Worm (Caenorhabditis elegans) whole organism, early embryonic: Measurements from ENCODE around the gene scl-2.

ENCODE experiments used
- B0310.2 ChIP-seq: sonication (generic microtip); optimal IDR thresholded peaks from 2 replicates; lab custom pipeline; 2016; ENCODE audit warnings: mild to moderate bottlenecking, missing genetic modification characterization, missing compliant biosample characterization
- F13C5.2 ChIP-seq: sonication (generic microtip); optimal IDR thresholded peaks from 2 replicates; lab custom pipeline; 2017; ENCODE audit warnings: mild to moderate bottlenecking, missing genetic modification characterization, inconsistent platforms, missing compliant biosample characterization
- aly-1 ChIP-seq: sonication (generic microtip); optimal IDR thresholded peaks from 2 replicates; lab custom pipeline; 2016; ENCODE audit warnings: missing genetic modification characterization, missing compliant biosample characterization
- ama-1 ChIP-seq: fragments of 150-350 bp; optimal IDR thresholded peaks from 2 replicates; lab custom pipeline; 2014
- ceh-13 ChIP-seq: fragments of 200-800 bp; sonication (Bioruptor generic); optimal IDR thresholded peaks from 2 replicates; lab custom pipeline; 2018; ENCODE audit warnings: mild to moderate bottlenecking, missing genetic modification characterization, missing compliant biosample characterization
- ceh-36 ChIP-seq: sonication (generic microtip); optimal IDR thresholded peaks from 2 replicates; lab custom pipeline; 2016; ENCODE audit warnings: missing genetic modification characterization, inconsistent platforms, missing compliant biosample characterization
- ets-7 ChIP-seq: sonication (generic microtip); optimal IDR thresholded peaks from 2 replicates; lab custom pipeline; 2016; ENCODE audit warnings: missing genotype, missing genetic modification characterization, missing compliant biosample characterization
- flt-1 ChIP-seq: fragments of 200-800 bp; sonication (Bioruptor generic); IDR thresholded peaks from 2 replicates; pipeline ENCODE4 v1.3.6; 2022; ENCODE audit warnings: missing genetic modification characterization, missing compliant biosample characterization
- hmbx-1 ChIP-seq: sonication (generic microtip); optimal IDR thresholded peaks from 2 replicates; lab custom pipeline; 2016; ENCODE audit warnings: mild to moderate bottlenecking, missing genetic modification characterization, missing compliant biosample characterization
- hmg-4 ChIP-seq: fragments of 200-800 bp; sonication (Bioruptor generic); optimal IDR thresholded peaks from 2 replicates; lab custom pipeline; 2018; ENCODE audit warnings: mild to moderate bottlenecking, missing genetic modification characterization, missing compliant biosample characterization
- hnd-1 ChIP-seq: sonication (generic microtip); optimal IDR thresholded peaks from 2 replicates; lab custom pipeline; 2016; ENCODE audit warnings: missing genetic modification characterization, missing compliant biosample characterization
- pes-1 ChIP-seq: fragments of 200-800 bp; sonication (Bioruptor generic); IDR thresholded peaks from 2 replicates; pipeline ENCODE4 v1.3.6; 2022; ENCODE audit warnings: missing genetic modification reagents, missing genetic modification characterization, missing compliant biosample characterization
- scrt-1 ChIP-seq: fragments of 200-800 bp; sonication (Bioruptor generic); IDR thresholded peaks from 2 replicates; pipeline ENCODE4 v1.3.6; 2022; ENCODE audit warnings: missing genetic modification characterization, missing compliant biosample characterization
- sea-1 ChIP-seq: fragments of 200-800 bp; sonication (Bioruptor generic); conservative IDR thresholded peaks from 2 replicates; pipeline ENCODE4 v1.3.6; 2022; ENCODE audit warnings: missing genetic modification characterization, missing compliant biosample characterization
- tbx-11 ChIP-seq: fragments of 200-800 bp; sonication (Bioruptor generic); IDR thresholded peaks from 2 replicates; pipeline ENCODE4 v1.3.6; 2022; ENCODE audit warnings: missing genetic modification characterization, missing compliant biosample characterization
- tbx-37 ChIP-seq: fragments of 200-800 bp; sonication (Bioruptor generic); conservative IDR thresholded peaks from 2 replicates; pipeline ENCODE4 v1.3.6; 2022; ENCODE audit warnings: missing genetic modification reagents, missing genetic modification characterization, missing compliant biosample characterization
- tra-4 ChIP-seq: sonication (generic microtip); optimal IDR thresholded peaks from 2 replicates; lab custom pipeline; 2017; ENCODE audit warnings: missing genetic modification characterization, missing compliant biosample characterization

scl-2 gene

DNA sequence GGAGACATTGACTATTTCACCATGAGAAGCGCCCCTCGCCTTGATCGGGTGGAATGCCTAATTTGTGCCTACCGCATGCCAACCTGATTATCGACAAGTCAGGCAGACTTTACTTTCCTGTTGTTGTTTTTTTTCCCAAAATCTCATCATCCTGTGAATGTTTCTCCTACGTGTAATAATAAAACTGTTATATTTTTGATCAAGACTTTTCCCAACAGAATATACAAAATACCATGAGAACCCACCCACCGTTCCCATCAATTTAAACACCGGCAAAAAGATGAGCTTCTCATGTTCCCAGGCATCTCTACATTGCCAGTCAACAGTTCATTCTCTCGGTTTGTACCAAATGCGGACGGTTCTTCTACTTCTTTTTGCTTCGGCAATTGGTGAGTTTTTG, 10.7 kb upstream of the scl-2 start, which contains the start of gene scl-9:
scl-9 (plus strand) TSS at position 301 of the 400 bp plus-strand sequence.
- no peak for TF ChIP-seq flt-1 (GFP tag; lab: Robert Waterston, UW)
- TF ChIP-seq ets-7 (tag; lab: Kevin White, UChicago): no peak
- TF ChIP-seq scrt-1 (GFP tag; lab: Robert Waterston, UW): no peak
- no peak for TF ChIP-seq tra-4 (tag; lab: Kevin White, UChicago)
- TF ChIP-seq hmbx-1: no peak
- TF ChIP-seq tbx-11 (GFP tag; lab: Robert Waterston, UW): no peak
- no peak for TF ChIP-seq ama-1 (lab: Kevin White, UChicago)
- TF ChIP-seq sea-1 (GFP tag; lab: Robert Waterston, UW): no peak
- TF ChIP-seq F13C5.2: no peak
- TF ChIP-seq hnd-1: no peak
- no peak for TF ChIP-seq B0310.2
- no peak for TF ChIP-seq pes-1 (GFP tag; lab: Robert Waterston, UW)
- TF ChIP-seq ceh-36 (tag; lab: Kevin White, UChicago): no peak
- no peak for TF ChIP-seq ceh-13 (GFP tag; lab: Kevin White, UChicago)

DNA sequence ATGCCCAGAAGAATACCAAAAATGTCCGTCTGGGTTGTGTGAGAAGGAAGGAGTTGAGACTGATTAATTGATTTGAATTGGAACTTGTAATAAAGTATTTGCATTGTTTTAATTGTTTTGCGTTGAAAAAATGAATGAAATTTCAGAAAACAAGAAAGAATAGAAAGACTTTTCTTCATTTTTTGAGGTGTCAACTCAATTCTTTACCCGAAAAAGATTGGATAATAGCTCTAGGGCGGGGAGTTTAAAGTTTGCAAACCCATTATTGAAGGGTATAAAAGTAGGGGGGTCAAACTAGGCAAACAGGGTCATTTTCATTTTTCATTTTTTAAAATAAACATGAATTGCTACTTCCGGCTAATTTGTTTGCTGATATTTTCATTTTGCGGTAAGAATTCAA, 9.4 kb upstream of the scl-2 start, which contains the start of gene scl-10:
scl-10 (plus strand) TSS at position 301 of the 400 bp plus-strand sequence.
- no peak for TF ChIP-seq tbx-11 (GFP tag; lab: Robert Waterston, UW)
- TF ChIP-seq hmbx-1: no peak
- no peak for TF ChIP-seq tra-4 (tag; lab: Kevin White, UChicago)
- TF ChIP-seq hmg-4 (GFP tag; lab: Kevin White, UChicago): no peak
- TF ChIP-seq flt-1 (GFP tag; lab: Robert Waterston, UW): no peak
- TF ChIP-seq F13C5.2: no peak
- TF ChIP-seq ceh-36 (tag; lab: Kevin White, UChicago): no peak
- no peak for TF ChIP-seq hnd-1
- TF ChIP-seq aly-1 (tag; lab: Kevin White, UChicago): no peak
- no peak for TF ChIP-seq tbx-37 (GFP tag; lab: Robert Waterston, UW)

DNA sequence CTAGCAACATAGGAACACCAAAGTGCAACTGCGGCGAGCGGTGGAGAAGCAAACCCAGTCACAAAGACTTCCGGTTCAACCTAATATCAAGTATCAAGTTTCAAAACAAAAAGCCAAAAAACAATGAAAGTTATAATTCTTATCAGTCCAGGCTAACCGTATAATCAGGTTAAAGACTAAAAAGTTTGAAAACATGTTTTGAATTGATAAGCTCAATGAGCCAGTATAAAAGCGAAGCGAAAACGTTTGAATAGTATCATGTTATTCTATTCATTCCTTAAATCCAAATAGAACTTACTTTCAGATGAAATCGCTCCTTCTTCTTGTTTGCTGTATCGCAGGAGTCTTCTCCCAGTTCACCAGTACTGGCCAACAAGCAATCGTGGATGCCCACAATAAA, 6.4 kb upstream of the scl-2 start, which contains the start of gene scl-11:
scl-11 (plus strand) TSS at position 301 of the 400 bp plus-strand sequence.
- no peak for TF ChIP-seq tbx-37 (GFP tag; lab: Robert Waterston, UW)
- TF ChIP-seq ceh-13 (GFP tag; lab: Kevin White, UChicago): no peak
- TF ChIP-seq F13C5.2: no peak
- no peak for TF ChIP-seq ama-1 (lab: Kevin White, UChicago)
- no peak for TF ChIP-seq hmg-4 (GFP tag; lab: Kevin White, UChicago)
- no peak for TF ChIP-seq pes-1 (GFP tag; lab: Robert Waterston, UW)
- TF ChIP-seq tbx-11 (GFP tag; lab: Robert Waterston, UW): no peak
- no peak for TF ChIP-seq aly-1 (tag; lab: Kevin White, UChicago)
- TF ChIP-seq tra-4 (tag; lab: Kevin White, UChicago): no peak
- no peak for TF ChIP-seq B0310.2
- no peak for TF ChIP-seq hmbx-1

- TF ChIP-seq B0310.2: no peak
- TF ChIP-seq ceh-13 (GFP tag; lab: Kevin White, UChicago): no peak
Observed at ce11 chrIV:13052568-13052967, 4.9 kb upstream of the scl-2 start, which contains the start of gene F49E11.7. Gene F49E11.7 (plus strand): TSS chrIV:13052868.

DNA sequence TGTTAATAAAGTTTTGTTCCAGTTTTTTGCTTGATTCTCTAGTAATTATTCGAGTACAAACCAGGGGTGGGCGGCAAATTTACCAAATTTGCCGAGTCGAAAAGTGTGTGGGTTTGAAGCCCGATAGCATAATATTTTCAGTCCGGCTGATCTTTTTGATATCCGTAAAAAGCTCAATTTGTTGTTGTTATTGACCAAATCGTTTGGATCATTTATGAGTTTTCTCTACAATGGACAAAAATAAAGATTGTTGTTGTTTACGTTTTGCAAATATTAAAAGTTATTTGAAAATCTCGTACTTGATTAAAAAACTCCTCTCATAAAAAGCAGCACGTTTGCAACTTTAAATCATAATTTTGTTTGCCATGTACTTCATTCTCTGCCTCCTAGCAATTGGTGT, 1.5 kb upstream of the scl-2 start, which contains the start of gene scl-1:
scl-1 (plus strand) TSS at position 301 of the 400 bp plus-strand sequence.
- TF ChIP-seq B0310.2: no peak
- no peak for TF ChIP-seq ets-7 (tag; lab: Kevin White, UChicago)
- no peak for TF ChIP-seq scrt-1 (GFP tag; lab: Robert Waterston, UW)
- TF ChIP-seq pes-1 (GFP tag; lab: Robert Waterston, UW): no peak
- TF ChIP-seq ceh-13 (GFP tag; lab: Kevin White, UChicago): no peak
- no peak for TF ChIP-seq tbx-11 (GFP tag; lab: Robert Waterston, UW)
- TF ChIP-seq hnd-1: no peak
- TF ChIP-seq ceh-36 (tag; lab: Kevin White, UChicago): no peak
- TF ChIP-seq aly-1 (tag; lab: Kevin White, UChicago): no peak
- no peak for TF ChIP-seq hmg-4 (GFP tag; lab: Kevin White, UChicago)

DNA sequence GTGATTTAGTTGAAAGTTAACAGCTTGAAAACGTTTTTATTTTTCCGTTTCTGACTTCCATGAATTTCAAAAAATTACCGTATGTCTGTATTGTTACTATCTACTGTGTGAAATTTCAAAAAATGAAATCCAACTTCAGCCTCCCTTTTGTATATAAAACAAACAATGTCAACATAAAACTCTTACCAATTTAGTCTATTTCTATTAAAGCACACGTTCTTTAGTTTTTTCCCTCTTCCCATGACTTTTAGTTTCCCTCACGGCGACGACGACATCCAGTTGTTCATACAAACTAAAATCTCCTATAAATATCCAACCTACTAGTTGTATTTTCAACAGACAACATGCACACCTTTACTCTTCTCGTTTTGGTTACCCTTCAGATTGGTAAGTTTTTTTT, 1.8 kb downstream of the scl-2 start, which contains the start of gene scl-3:
scl-3 (plus strand) TSS at position 301 of the 400 bp plus-strand sequence.
- no peak for TF ChIP-seq B0310.2
- TF ChIP-seq tra-4 (tag; lab: Kevin White, UChicago): no peak
- TF ChIP-seq ets-7 (tag; lab: Kevin White, UChicago): no peak

- no peak for TF ChIP-seq ceh-36 (tag; lab: Kevin White, UChicago)
- TF ChIP-seq tbx-11 (GFP tag; lab: Robert Waterston, UW): no peak
- no peak for TF ChIP-seq F13C5.2
- no peak for TF ChIP-seq hmg-4 (GFP tag; lab: Kevin White, UChicago)
- TF ChIP-seq B0310.2: no peak
- TF ChIP-seq ets-7 (tag; lab: Kevin White, UChicago): no peak
- TF ChIP-seq aly-1 (tag; lab: Kevin White, UChicago): no peak
- TF ChIP-seq ama-1 (lab: Kevin White, UChicago): no peak
- TF ChIP-seq pes-1 (GFP tag; lab: Robert Waterston, UW): no peak
- no peak for TF ChIP-seq hnd-1
- TF ChIP-seq hmbx-1: no peak
- TF ChIP-seq flt-1 (GFP tag; lab: Robert Waterston, UW): no peak
- no peak for TF ChIP-seq tra-4 (tag; lab: Kevin White, UChicago)
- TF ChIP-seq sea-1 (GFP tag; lab: Robert Waterston, UW): no peak
- TF ChIP-seq ceh-13 (GFP tag; lab: Kevin White, UChicago): no peak
- no peak for TF ChIP-seq scrt-1 (GFP tag; lab: Robert Waterston, UW)
Observed at ce11 chrIV:13063714-13064113, 6.2 kb downstream of the scl-2 start, which contains the start of gene scl-5. Gene scl-5 (plus strand): TSS chrIV:13064014.

- TF ChIP-seq ama-1 (lab: Kevin White, UChicago) (no peak), sea-1 (GFP tag; lab: Robert Waterston, UW) (0 out of 2 replicates have a peak, but pooled peaks have one; percentile 37), hmg-4 (GFP tag; lab: Kevin White, UChicago) (no peak), ceh-13 (GFP tag; lab: Kevin White, UChicago) (no peak), aly-1 (tag; lab: Kevin White, UChicago) (no peak), F13C5.2 (no peak)
Observed at ce11 chrIV:13066044-13066443, 8.5 kb downstream of the scl-2 start.
